Worm (Caenorhabditis elegans): ENCODE results near the gene acr-21.

ce11 chrIII:6594069-6594468, 12.4 kb downstream of the acr-21 start:
- TF ChIP-seq him-1 (tag; optimal IDR thresholded peaks at IDR 0.05): no peak
- no peak for TF ChIP-seq dao-5 (tag; optimal IDR thresholded peaks at IDR 0.05)
